Worm (Caenorhabditis elegans) whole organism, L2 larva: ENCODE results near the gene M199.136.

ENCODE experiments used
- Y55F3AM.14 ChIP-seq: fragments of 200-800 bp; sonication (Bioruptor generic); optimal IDR thresholded peaks from 2 replicates; lab custom pipeline; 2018; ENCODE audit warnings: mild to moderate bottlenecking, missing genetic modification characterization, missing compliant biosample characterization
- ZK546.5 ChIP-seq: sonication (generic microtip); optimal IDR thresholded peaks from 2 replicates; lab custom pipeline; 2017; ENCODE audit warnings: missing biosample characterization, missing genetic modification characterization
- ceh-82 ChIP-seq: fragments of 150-350 bp; optimal IDR thresholded peaks from 2 replicates; lab custom pipeline; 2014; ENCODE audit warnings: missing biosample characterization, missing genetic modification characterization
- fos-1 ChIP-seq: fragments of 150-350 bp; optimal IDR thresholded peaks from 2 replicates; lab custom pipeline; 2014; ENCODE audit warnings: missing biosample characterization, missing genetic modification characterization
- nhr-237 ChIP-seq: fragments of 150-350 bp; optimal IDR thresholded peaks from 2 replicates; lab custom pipeline; 2014; ENCODE audit warnings: missing biosample characterization, missing genetic modification characterization
- nhr-6 ChIP-seq: fragments of 150-350 bp; optimal IDR thresholded peaks from 2 replicates; lab custom pipeline; 2014; ENCODE audit warnings: missing biosample characterization, missing genetic modification characterization
- nhr-77 ChIP-seq: fragments of 150-350 bp; optimal IDR thresholded peaks from 2 replicates; lab custom pipeline; 2014; ENCODE audit warnings: missing biosample characterization, missing genetic modification characterization
- unc-62 ChIP-seq: fragments of 150-350 bp; optimal IDR thresholded peaks from 2 replicates; lab custom pipeline; 2014; ENCODE audit warnings: missing biosample characterization, missing genetic modification reagents, missing genetic modification characterization

- TF ChIP-seq fos-1 (tag; lab: Kevin White, UChicago): no peak
- no peak for TF ChIP-seq ceh-82 (tag; lab: Kevin White, UChicago)
- TF ChIP-seq nhr-237 (tag; lab: Kevin White, UChicago): no peak
- TF ChIP-seq ZK546.5 (tag; lab: Kevin White, UChicago): no peak
- TF ChIP-seq nhr-77 (tag; lab: Kevin White, UChicago): no peak
- no peak for TF ChIP-seq nhr-6 (tag; lab: Kevin White, UChicago)
- no peak for TF ChIP-seq unc-62
- no peak for TF ChIP-seq Y55F3AM.14 (GFP tag; lab: Kevin White, UChicago)
These were observed at the start of gene M199.136 for ce11 chrIV:15118390-15118789.
